Fruit fly (Drosophila melanogaster) whole organism, embryonic: ENCODE data around the gene Jhbp1.
A peak's percentile ranks its signal among the peaks of the same experiment; 100 is the strongest.

Experiments used
- ATbp ChIP-seq: fragments of 200-800 bp; sonication (Bioruptor generic); optimal IDR thresholded peaks from 2 replicates; lab custom pipeline; 2017; ENCODE audit warnings: missing biosample characterization, mild to moderate bottlenecking, missing genetic modification characterization, missing genetic modification reagents
- CG11504 ChIP-seq: fragments of 200-800 bp; sonication (Bioruptor generic); optimal IDR thresholded peaks from 3 replicates; lab custom pipeline; 2019; ENCODE audit warnings: missing biosample characterization, mild to moderate bottlenecking, missing genetic modification characterization, moderate library complexity
- CG1233 ChIP-seq: fragments of 200-800 bp; sonication (Bioruptor generic); optimal IDR thresholded peaks from 4 replicates; lab custom pipeline; 2018; ENCODE audit warnings: missing biosample characterization, mild to moderate bottlenecking, missing genetic modification characterization
- CG14710 ChIP-seq: fragments of 200-800 bp; sonication (Bioruptor generic); optimal IDR thresholded peaks from 3 replicates; lab custom pipeline; 2019; ENCODE audit warnings: missing biosample characterization, mild to moderate bottlenecking, missing genetic modification characterization, moderate library complexity
- CG1603 ChIP-seq: fragments of 200-800 bp; sonication (Bioruptor generic); optimal IDR thresholded peaks from 2 replicates; lab custom pipeline; 2019; ENCODE audit warnings: missing biosample characterization, mild to moderate bottlenecking, missing genetic modification characterization, moderate library complexity
- CG18262 ChIP-seq: fragments of 200-800 bp; optimal IDR thresholded peaks from 3 replicates; lab custom pipeline; 2019; ENCODE audit warnings: missing biosample characterization, mild to moderate bottlenecking, missing genetic modification characterization, moderate library complexity
- CG1832 ChIP-seq: fragments of 200-800 bp; sonication (Bioruptor generic); optimal IDR thresholded peaks from 2 replicates; lab custom pipeline; 2017; ENCODE audit warnings: missing biosample characterization, mild to moderate bottlenecking, missing genetic modification characterization, inconsistent platforms
- CG5180 ChIP-seq: fragments of 200-800 bp; sonication (Bioruptor generic); optimal IDR thresholded peaks from 3 replicates; lab custom pipeline; 2017; ENCODE audit warnings: missing biosample characterization, missing genetic modification characterization, mild to moderate bottlenecking, moderate library complexity, missing genetic modification reagents
- CG6272 ChIP-seq: fragments of 200-800 bp; sonication (Bioruptor generic); IDR thresholded peaks from 2 replicates; pipeline ENCODE4 v1.3.6; 2022; ENCODE audit warnings: missing biosample characterization, missing genetic modification characterization
- CG7786 ChIP-seq: fragments of 200-800 bp; sonication (Bioruptor generic); optimal IDR thresholded peaks from 2 replicates; lab custom pipeline; 2016; ENCODE audit warnings: missing biosample characterization, missing genetic modification characterization
- Camta ChIP-seq: fragments of 200-800 bp; sonication (Bioruptor generic); optimal IDR thresholded peaks from 2 replicates; lab custom pipeline; 2016; ENCODE audit warnings: missing biosample characterization, missing genetic modification characterization
- D19A ChIP-seq: fragments of 200-800 bp; optimal IDR thresholded peaks from 3 replicates; lab custom pipeline; 2019; ENCODE audit warnings: missing biosample characterization, mild to moderate bottlenecking, missing genetic modification characterization, moderate library complexity
- HHEX ChIP-seq: fragments of 200-800 bp; sonication (Bioruptor generic); optimal IDR thresholded peaks from 3 replicates; lab custom pipeline; 2017; ENCODE audit warnings: missing biosample characterization, mild to moderate bottlenecking, missing genetic modification characterization, missing genetic modification reagents
- Hr51 ChIP-seq, 2 experiments: fragments of 200-800 bp; sonication (Bioruptor generic); optimal IDR thresholded peaks; 2 replicates in 1 of 2; 3 replicates in 1 of 2; lab custom pipeline; 2016 to 2018; ENCODE audit warnings: missing biosample characterization in 2 of 2, missing genetic modification characterization in 2 of 2, mild to moderate bottlenecking in 1 of 2, moderate library complexity in 1 of 2
- Med ChIP-seq: fragments of 200-800 bp; sonication (Bioruptor generic); peaks from one replicate; lab custom pipeline; 2016; ENCODE audit warnings: missing biosample characterization, missing genetic modification characterization, mild to moderate bottlenecking, inconsistent platforms, moderate library complexity
- Pdp1 ChIP-seq, 2 experiments: fragments of 200-800 bp; sonication (Bioruptor generic); optimal IDR thresholded peaks; 3 replicates each; lab custom pipeline; 2016; ENCODE audit warnings: missing biosample characterization in 2 of 2, missing genetic modification characterization in 2 of 2, mild to moderate bottlenecking in 1 of 2, moderate library complexity in 1 of 2
- Vsx1 ChIP-seq: fragments of 200-800 bp; sonication (Bioruptor generic); optimal IDR thresholded peaks from 2 replicates; lab custom pipeline; 2017; ENCODE audit warnings: missing biosample characterization, mild to moderate bottlenecking, missing genetic modification characterization, missing genetic modification reagents
- Xrp1 ChIP-seq: fragments of 200-800 bp; sonication (Bioruptor generic); IDR thresholded peaks from 2 replicates; pipeline ENCODE4 v1.3.6; 2022; ENCODE audit warnings: missing biosample characterization, missing genetic modification characterization
- ap ChIP-seq: fragments of 200-800 bp; sonication (Bioruptor generic); IDR thresholded peaks from 2 replicates; pipeline ENCODE4 v1.3.6; 2022; ENCODE audit warnings: missing biosample characterization, missing genetic modification characterization
- ara ChIP-seq: fragments of 200-800 bp; sonication (Bioruptor generic); IDR thresholded peaks from 2 replicates; pipeline ENCODE4 v1.3.6; 2022; ENCODE audit warnings: missing biosample characterization, missing genetic modification characterization
- az2 ChIP-seq: fragments of 200-800 bp; sonication (Bioruptor generic); optimal IDR thresholded peaks from 3 replicates; lab custom pipeline; 2016; ENCODE audit warnings: missing biosample characterization, missing genetic modification characterization
- bbx ChIP-seq: fragments of 200-800 bp; sonication (Bioruptor generic); IDR thresholded peaks from 2 replicates; pipeline ENCODE4 v1.3.6; 2022; ENCODE audit warnings: missing biosample characterization, missing genetic modification characterization; ENCODE audit not compliant: partially characterized antibody
- bcd ChIP-seq: fragments of 200-800 bp; sonication (Bioruptor generic); optimal IDR thresholded peaks from 2 replicates; lab custom pipeline; 2017; ENCODE audit warnings: missing biosample characterization, mild to moderate bottlenecking, missing genetic modification characterization
- bsh ChIP-seq, 2 experiments: fragments of 200-800 bp; sonication (Bioruptor generic); optimal IDR thresholded peaks; 2 replicates each; lab custom pipeline; 2017 to 2018; ENCODE audit warnings: mild to moderate bottlenecking in 2 of 2, missing biosample characterization in 2 of 2, missing genetic modification characterization in 2 of 2, moderate library complexity in 1 of 2
- chm ChIP-seq: fragments of 200-800 bp; sonication (Bioruptor generic); IDR thresholded peaks from 2 replicates; pipeline ENCODE4 v1.3.6; 2022; ENCODE audit warnings: missing biosample characterization, missing genetic modification characterization
- ci ChIP-seq: fragments of 200-800 bp; sonication (Bioruptor generic); IDR thresholded peaks from 3 replicates; pipeline ENCODE4 v1.3.6; 2022; ENCODE audit warnings: missing biosample characterization, missing genetic modification characterization
- dati ChIP-seq: fragments of 200-800 bp; sonication (Bioruptor generic); IDR thresholded peaks from 2 replicates; pipeline ENCODE4 v1.3.6; 2022; ENCODE audit warnings: missing biosample characterization, missing genetic modification characterization
- fd64A ChIP-seq: fragments of 200-800 bp; sonication (Bioruptor generic); optimal IDR thresholded peaks from 3 replicates; lab custom pipeline; 2018; ENCODE audit warnings: missing biosample characterization, mild to moderate bottlenecking, missing genetic modification characterization
- gem ChIP-seq: fragments of 200-800 bp; sonication (Bioruptor generic); optimal IDR thresholded peaks from 2 replicates; lab custom pipeline; 2019; ENCODE audit warnings: missing biosample characterization, mild to moderate bottlenecking, missing genetic modification characterization, moderate library complexity
- grn ChIP-seq: fragments of 200-800 bp; sonication (Bioruptor generic); optimal IDR thresholded peaks from 3 replicates; lab custom pipeline; 2017; ENCODE audit warnings: missing biosample characterization, missing genetic modification characterization
- gsb-n ChIP-seq: fragments of 200-800 bp; sonication (Bioruptor generic); optimal IDR thresholded peaks from 3 replicates; lab custom pipeline; 2018; ENCODE audit warnings: missing biosample characterization, mild to moderate bottlenecking, missing genetic modification characterization
- hb ChIP-seq: fragments of 200-800 bp; sonication (Bioruptor generic); IDR thresholded peaks from 3 replicates; pipeline ENCODE4 v1.3.6; 2022; ENCODE audit warnings: missing biosample characterization, missing genetic modification characterization; ENCODE audit not compliant: partially characterized antibody
- kni ChIP-seq: fragments of 200-800 bp; sonication (Bioruptor generic); optimal IDR thresholded peaks from 3 replicates; lab custom pipeline; 2017; ENCODE audit warnings: mild to moderate bottlenecking, missing biosample characterization, missing genetic modification reagents, missing genetic modification characterization
- lov ChIP-seq, 2 experiments: fragments of 200-800 bp in 1 of 2; fragments of >200 bp in 1 of 2; sonication (Bioruptor generic) in 1 of 2; IDR thresholded peaks in 1 of 2; optimal IDR thresholded peaks in 1 of 2; 2 replicates in 1 of 2; 3 replicates in 1 of 2; pipeline versions ENCODE4 v1.3.6 to Lab custom; 2017 to 2022; ENCODE audit warnings: missing biosample characterization in 1 of 2, missing genetic modification characterization in 1 of 2
- mam ChIP-seq: fragments of 200-800 bp; sonication (Bioruptor generic); optimal IDR thresholded peaks from 3 replicates; lab custom pipeline; 2016; ENCODE audit warnings: missing biosample characterization, missing genetic modification characterization
- pan ChIP-seq, 4 experiments: fragments of >200 bp in 3 of 4; fragments of 200-800 bp in 1 of 4; sonication (Bioruptor generic) in 1 of 4; optimal IDR thresholded peaks in 3 of 4; IDR thresholded peaks in 1 of 4; 2 replicates each; pipeline versions ENCODE4 v1.3.6 to Lab custom; 2017 to 2022; ENCODE audit warnings: missing biosample characterization in 2 of 4, missing genetic modification characterization in 2 of 4, mixed read lengths in 1 of 4
- phol ChIP-seq: fragments of 200-800 bp; sonication (Bioruptor generic); optimal IDR thresholded peaks from 3 replicates; lab custom pipeline; 2018; ENCODE audit warnings: missing biosample characterization, mild to moderate bottlenecking, missing genetic modification characterization, moderate library complexity
- sd ChIP-seq: fragments of 200-800 bp; sonication (Bioruptor generic); optimal IDR thresholded peaks from 3 replicates; lab custom pipeline; 2018; ENCODE audit warnings: missing biosample characterization, mild to moderate bottlenecking, missing genetic modification characterization, moderate library complexity
- sens ChIP-seq: fragments of 200-800 bp; sonication (Bioruptor generic); peaks from one replicate; lab custom pipeline; 2016; ENCODE audit warnings: missing biosample characterization, missing genetic modification characterization
- ssp ChIP-seq: fragments of 200-800 bp; sonication (Bioruptor generic); IDR thresholded peaks from 2 replicates; pipeline ENCODE4 v1.3.6; 2022; ENCODE audit warnings: missing biosample characterization, missing genetic modification characterization
- tap ChIP-seq: fragments of 200-800 bp; optimal IDR thresholded peaks from 3 replicates; lab custom pipeline; 2019; ENCODE audit warnings: missing biosample characterization, mild to moderate bottlenecking, missing genetic modification characterization, moderate library complexity
- toy ChIP-seq: fragments of 200-800 bp; sonication (Bioruptor generic); IDR thresholded peaks from 2 replicates; pipeline ENCODE4 v1.3.6; 2022; ENCODE audit warnings: missing biosample characterization, missing genetic modification characterization
- twi ChIP-seq: fragments of 200-800 bp; optimal IDR thresholded peaks from 2 replicates; lab custom pipeline; 2019; ENCODE audit warnings: missing biosample characterization, mild to moderate bottlenecking, missing genetic modification characterization, moderate library complexity
- wek ChIP-seq: fragments of 200-800 bp; sonication (Bioruptor generic); optimal IDR thresholded peaks from 3 replicates; lab custom pipeline; 2018; ENCODE audit warnings: missing biosample characterization, mild to moderate bottlenecking, missing genetic modification characterization, moderate library complexity
- zf30C ChIP-seq: fragments of 200-800 bp; sonication (Bioruptor generic); optimal IDR thresholded peaks from 3 replicates; lab custom pipeline; 2018; ENCODE audit warnings: missing biosample characterization, mild to moderate bottlenecking, missing genetic modification characterization

The Jhbp1 gene

DNA sequence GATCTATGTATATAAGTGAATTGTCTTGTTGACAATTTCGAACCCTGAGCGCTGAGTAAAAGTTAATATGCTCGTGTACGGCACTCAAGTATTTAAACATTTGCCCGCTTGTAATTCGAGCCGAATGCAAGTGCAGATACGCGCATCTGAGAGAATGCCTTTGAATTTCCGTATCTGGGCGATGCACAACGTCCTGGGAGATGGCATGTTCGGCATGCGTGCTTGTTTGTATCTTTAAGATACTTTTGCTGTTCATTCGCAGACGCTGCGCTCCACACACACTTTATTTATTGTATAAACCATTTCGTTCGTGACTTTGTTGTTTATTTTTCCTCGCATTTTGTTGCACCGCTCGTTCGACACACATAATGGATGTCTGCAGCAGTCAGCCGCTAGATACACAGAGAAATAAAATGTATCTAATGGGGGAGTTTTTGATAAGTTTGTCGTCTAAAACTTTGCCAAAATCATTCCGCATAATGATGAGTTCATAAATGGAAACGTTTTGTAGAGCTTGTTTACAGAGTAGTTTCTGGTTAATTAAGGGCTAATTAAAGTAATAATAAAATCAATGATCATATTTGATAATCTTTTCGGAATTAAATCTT, 8.6 kb downstream of the Jhbp1 start (continued):
- TF ChIP-seq ara (GFP tag; lab: Robert Waterston, UW) (peak; percentile 28; the same call in 1 of the 2 replicates), hb (GFP tag; lab: Robert Waterston, UW) (no peak), CG5180 (GFP tag; lab: Kevin White, UChicago) (peak; percentile 4), gsb-n (tag; lab: Kevin White, UChicago) (no peak), dati (GFP tag; lab: Robert Waterston, UW) (peak; percentile 5; the same call in 1 of the 2 replicates), az2 (GFP tag; lab: Kevin White, UChicago) (peak; percentile 3), zf30C (GFP tag; lab: Kevin White, UChicago) (peak; percentile 73), ci (GFP tag; lab: Robert Waterston, UW) (0 out of 3 replicates have a peak, but pooled peaks have one; percentile 28), CG1832 (GFP tag; lab: Kevin White, UChicago) (no peak), Hr51 (GFP tag; optimal IDR thresholded peaks at IDR 0.05; lab: Kevin White, UChicago) (peak in 1 of 2 experiments; percentile 0), Med (GFP tag; lab: Kevin White, UChicago) (peak; percentile 65), tap (tag; lab: Kevin White, UChicago) (peak; percentile 22), Pdp1 (GFP tag; optimal IDR thresholded peaks at IDR 0.05; lab: Kevin White, UChicago) (peak in 1 of 2 experiments; percentile 52), D19A (tag; lab: Kevin White, UChicago) (peak; percentile 26), Xrp1 (GFP tag; lab: Robert Waterston, UW) (0 out of 2 replicates have a peak, but pooled peaks have one; percentile 4), kni (GFP tag; lab: Kevin White, UChicago) (peak; percentile 26), phol (peak; percentile 39), CG6272 (no peak), chm (GFP tag; lab: Robert Waterston, UW) (0 out of 2 replicates have a peak, but pooled peaks have one; percentile 26), ssp (GFP tag; lab: Robert Waterston, UW) (no peak), CG7786 (GFP tag; lab: Kevin White, UChicago) (no peak), sens (GFP tag; lab: Kevin White, UChicago) (peak; percentile 84), bsh (GFP tag; optimal IDR thresholded peaks at IDR 0.05; lab: Kevin White, UChicago) (peak in 1 of 2 experiments; percentile 25), mam (GFP tag; lab: Kevin White, UChicago) (no peak), bcd (GFP tag; lab: Kevin White, UChicago) (no peak), twi (tag; lab: Kevin White, UChicago) (peak; percentile 85), toy (GFP tag; lab: Robert Waterston, UW) (no peak), CG18262 (tag; lab: Kevin White, UChicago) (peak; percentile 47), CG1233 (peak; percentile 12), pan (optimal IDR thresholded peaks at IDR 0.05; lab: Kevin White, UChicago) (no peak), pan (GFP tag; optimal IDR thresholded peaks at IDR 0.05 in 1 of 2, IDR thresholded peaks at IDR 0.05 in 1 of 2) (peak in 1 of 2 experiments; percentile 11), CG14710 (peak; percentile 5), bbx (GFP tag; lab: Robert Waterston, UW) (no peak), CG11504 (tag; lab: Kevin White, UChicago) (peak; percentile 4), grn (GFP tag; lab: Kevin White, UChicago) (no peak), ap (GFP tag; lab: Robert Waterston, UW) (no peak), fd64A (peak; percentile 25), wek (GFP tag; lab: Kevin White, UChicago) (peak; percentile 2), Vsx1 (GFP tag; lab: Kevin White, UChicago) (peak; percentile 24), CG1603 (no peak), sd (tag; lab: Kevin White, UChicago) (no peak), Camta (GFP tag; lab: Kevin White, UChicago) (no peak), gem (tag; lab: Kevin White, UChicago) (peak; percentile 40), ATbp (no peak), lov (optimal IDR thresholded peaks at IDR 0.05; lab: Kevin White, UChicago) (no peak), lov (GFP tag; IDR thresholded peaks at IDR 0.05; lab: Robert Waterston, UW) (0 out of 3 replicates have a peak, but pooled peaks have one; percentile 16), HHEX (no peak)
- TF ChIP-seq, all 482 proteins: peak for 38
